Fruit fly (Drosophila melanogaster): ENCODE results near the gene CG31365.

CG31365 gene

dm6 chr3R:23126241-23127022, at the start of gene CG31365:
TSS of gene CG31365 (minus strand) at chr3R:23126422.
- no peak for TF ChIP-seq Rel (GFP tag; optimal IDR thresholded peaks at IDR 0.05)
- TF ChIP-seq Rel (tag; optimal IDR thresholded peaks at IDR 0.05) = peak; percentile 52
- no peak for TF ChIP-seq dsf (GFP tag; optimal IDR thresholded peaks at IDR 0.05; ENCODE audit: borderline replicate concordance)
- TF ChIP-seq rgr (GFP tag; optimal IDR thresholded peaks at IDR 0.05) = peak; percentile 31
- TF ChIP-seq brk (GFP tag; optimal IDR thresholded peaks at IDR 0.05) = no peak
- TF ChIP-seq Sp1 (GFP tag; optimal IDR thresholded peaks at IDR 0.05) = peak; percentile 47

DNA sequence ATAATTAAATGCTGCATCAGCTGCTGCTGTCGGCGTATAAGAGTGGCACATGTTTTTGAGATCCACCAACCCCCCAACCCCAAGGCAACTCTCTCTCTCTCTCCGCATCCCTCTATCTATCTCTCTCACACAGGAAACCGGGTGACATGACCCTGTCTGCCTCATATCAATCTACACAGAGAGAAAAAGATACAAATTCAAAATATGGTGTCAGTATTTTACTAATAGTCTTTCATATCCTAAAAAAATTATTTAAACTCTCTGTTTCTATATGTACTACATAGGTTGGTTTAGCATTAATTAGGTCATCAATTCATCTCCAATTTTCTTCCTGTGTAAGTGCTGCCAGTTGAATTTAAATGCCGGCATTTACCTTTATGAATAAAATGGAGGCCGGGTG, 49.2 kb upstream of the CG31365 start:
- peak; percentile 90 for TF ChIP-seq dmrt93B (GFP tag; optimal IDR thresholded peaks at IDR 0.05)
- peak; percentile 73 for TF ChIP-seq GATAd (GFP tag; optimal IDR thresholded peaks at IDR 0.05)
- TF ChIP-seq Sp1 (GFP tag; optimal IDR thresholded peaks at IDR 0.05) = peak; percentile 97
- TF ChIP-seq br (GFP tag; optimal IDR thresholded peaks at IDR 0.05) = peak; percentile 98
- no peak for TF ChIP-seq Vsx2 (GFP tag; optimal IDR thresholded peaks at IDR 0.05; ENCODE audit: partially characterized antibody)
- no peak for TF ChIP-seq lola (GFP tag; optimal IDR thresholded peaks at IDR 0.05)
- no peak for TF ChIP-seq Myc (optimal IDR thresholded peaks at IDR 0.05)
- no peak for TF ChIP-seq pan (optimal IDR thresholded peaks at IDR 0.05)
- TF ChIP-seq CG32264 (GFP tag; optimal IDR thresholded peaks at IDR 0.05) = peak; percentile 96
- TF ChIP-seq CG9705 (GFP tag; optimal IDR thresholded peaks at IDR 0.05) = peak; percentile 84
- TF ChIP-seq HLH106 (tag; optimal IDR thresholded peaks at IDR 0.05) = peak; percentile 97
- TF ChIP-seq woc (GFP tag; optimal IDR thresholded peaks at IDR 0.05) = peak; percentile 92
- peak; percentile 69 for TF ChIP-seq Mio (GFP tag; optimal IDR thresholded peaks at IDR 0.05)
- peak; percentile 98 for TF ChIP-seq rgr (GFP tag; optimal IDR thresholded peaks at IDR 0.05)
- peak; percentile 99 for TF ChIP-seq h (GFP tag; optimal IDR thresholded peaks at IDR 0.05)
- TF ChIP-seq foxo (GFP tag; optimal IDR thresholded peaks at IDR 0.05) = peak; percentile 66 to 98
- peak; percentile 97 for TF ChIP-seq Jra (GFP tag; optimal IDR thresholded peaks at IDR 0.05)
- TF ChIP-seq sage (GFP tag; optimal IDR thresholded peaks at IDR 0.05) = peak; percentile 89
- TF ChIP-seq fru (GFP tag; optimal IDR thresholded peaks at IDR 0.05) = peak; percentile 98
- peak; percentile 98 for TF ChIP-seq Hnf4 (GFP tag; optimal IDR thresholded peaks at IDR 0.05)
- TF ChIP-seq usp (GFP tag; optimal IDR thresholded peaks at IDR 0.05) = no peak
- TF ChIP-seq sv (GFP tag; optimal IDR thresholded peaks at IDR 0.05) = peak; percentile 69
- TF ChIP-seq OdsH (GFP tag; optimal IDR thresholded peaks at IDR 0.05) = peak; percentile 98
- TF ChIP-seq ey (GFP tag; optimal IDR thresholded peaks at IDR 0.05) = peak; percentile 98
- TF ChIP-seq N (GFP tag; optimal IDR thresholded peaks at IDR 0.05) = no peak
- no peak for TF ChIP-seq Dfd (GFP tag; optimal IDR thresholded peaks at IDR 0.05)
- peak; percentile 94 for TF ChIP-seq tai (GFP tag; optimal IDR thresholded peaks at IDR 0.05)
- TF ChIP-seq jim (GFP tag; optimal IDR thresholded peaks at IDR 0.05) = no peak
- TF ChIP-seq Dif (GFP tag; optimal IDR thresholded peaks at IDR 0.05; ENCODE audit: partially characterized antibody) = peak; percentile 72
- peak; percentile 95 for TF ChIP-seq psq (GFP tag; optimal IDR thresholded peaks at IDR 0.05)
- peak; percentile 83 for TF ChIP-seq Rel (GFP tag; optimal IDR thresholded peaks at IDR 0.05)
- TF ChIP-seq Rel (tag; optimal IDR thresholded peaks at IDR 0.05) = peak; percentile 79
- no peak for TF ChIP-seq CrebA (GFP tag; optimal IDR thresholded peaks at IDR 0.05; ENCODE audit: borderline replicate concordance)
- no peak for TF ChIP-seq Hr78 (GFP tag; optimal IDR thresholded peaks at IDR 0.05)
- TF ChIP-seq brk (GFP tag; optimal IDR thresholded peaks at IDR 0.05) = peak; percentile 97
- peak; percentile 78 for TF ChIP-seq Hr83 (GFP tag; optimal IDR thresholded peaks at IDR 0.05; ENCODE audit: poor library complexity, severe bottlenecking)
- TF ChIP-seq dl (GFP tag; optimal IDR thresholded peaks at IDR 0.05; ENCODE audit: insufficient read depth in 1 of 2, partially characterized antibody in 2 of 2) = peak in 1 of 2 experiments; percentile 30
- peak; percentile 86 for TF ChIP-seq dsf (GFP tag; optimal IDR thresholded peaks at IDR 0.05; ENCODE audit: borderline replicate concordance)
- no peak for TF ChIP-seq Abd-B (GFP tag; optimal IDR thresholded peaks at IDR 0.05)
